Comparison of ENCODE assay signal across 3 fruit fly cellular contexts in genomic region chrX:15746682-15747196, dm6.
TF ChIP-seq lines count a peak whose summit lies in the region.

No protein-coding gene starts in this region.

- TF ChIP-seq CTCF in whole organism, embryonic (GFP tag; optimal IDR thresholded peaks at IDR 0.05; lab: Kevin White, UChicago): no peak

TF ChIP-seq in whole organism, adult, 20 proteins besides CTCF, POLR2A, EP300 and RAD21:
- TF ChIP-seq Clk (GFP tag; optimal IDR thresholded peaks at IDR 0.05; lab: Kevin White, UChicago) (no peak), bab1 (GFP tag; optimal IDR thresholded peaks at IDR 0.05; lab: Kevin White, UChicago) (no peak), pad (GFP tag; optimal IDR thresholded peaks at IDR 0.05; lab: Kevin White, UChicago) (no peak), Mnt (GFP tag; optimal IDR thresholded peaks at IDR 0.05; lab: Kevin White, UChicago) (peak; percentile 4), Crg-1 (GFP tag; optimal IDR thresholded peaks at IDR 0.05; lab: Kevin White, UChicago) (no peak), kay (GFP tag; lab: Kevin White, UChicago; ENCODE audit: borderline replicate concordance) (peak; percentile 88), tj (GFP tag; optimal IDR thresholded peaks at IDR 0.05; lab: Kevin White, UChicago) (no peak), cnc (optimal IDR thresholded peaks at IDR 0.05; lab: Kevin White, UChicago) (no peak)

TF ChIP-seq in whole organism, embryonic, 481 proteins besides CTCF, POLR2A, EP300 and RAD21:
- no peak for TF ChIP-seq en (GFP tag; optimal IDR thresholded peaks at IDR 0.05; lab: Kevin White, UChicago)
- no peak for TF ChIP-seq phol (tag; optimal IDR thresholded peaks at IDR 0.05; lab: Kevin White, UChicago)
- TF ChIP-seq ranshi (GFP tag; IDR thresholded peaks at IDR 0.05; lab: Robert Waterston, UW): no peak
- TF ChIP-seq gcm (GFP tag; optimal IDR thresholded peaks at IDR 0.05; lab: Kevin White, UChicago): no peak
- TF ChIP-seq tx (GFP tag; optimal IDR thresholded peaks at IDR 0.05; lab: Kevin White, UChicago): no peak
- TF ChIP-seq CG15514 (GFP tag; optimal IDR thresholded peaks at IDR 0.05; lab: Kevin White, UChicago): no peak
- TF ChIP-seq MESR4 (GFP tag; optimal IDR thresholded peaks at IDR 0.05; lab: Kevin White, UChicago): peak; percentile 80
- TF ChIP-seq Fer1 (GFP tag; optimal IDR thresholded peaks at IDR 0.05; lab: Kevin White, UChicago): no peak
- TF ChIP-seq dm (GFP tag; optimal IDR thresholded peaks at IDR 0.05; lab: Kevin White, UChicago): peak; percentile 42
- TF ChIP-seq CG4617 (GFP tag; optimal IDR thresholded peaks at IDR 0.05; lab: Kevin White, UChicago; ENCODE audit: borderline replicate concordance): peak; percentile 55
- TF ChIP-seq salm (tag; optimal IDR thresholded peaks at IDR 0.05; lab: Kevin White, UChicago): no peak
- peak; percentile 8 for TF ChIP-seq CG9797 (GFP tag; optimal IDR thresholded peaks at IDR 0.05; lab: Kevin White, UChicago)
- TF ChIP-seq CG34422 (GFP tag; IDR thresholded peaks at IDR 0.05; lab: Robert Waterston, UW): peak; percentile 50; the same call in 1 of the 3 replicates
- no peak for TF ChIP-seq CG12155 (GFP tag; optimal IDR thresholded peaks at IDR 0.05; lab: Kevin White, UChicago)
- TF ChIP-seq Opbp (GFP tag; IDR thresholded peaks at IDR 0.05; lab: Robert Waterston, UW; ENCODE audit: partially characterized antibody): peak; percentile 19; the same call in 1 of the 3 replicates
- no peak for TF ChIP-seq CG1832 (GFP tag; optimal IDR thresholded peaks at IDR 0.05; lab: Kevin White, UChicago)
- no peak for TF ChIP-seq TFAM (GFP tag; optimal IDR thresholded peaks at IDR 0.05; lab: Kevin White, UChicago)
- TF ChIP-seq CG13775 (GFP tag; optimal IDR thresholded peaks at IDR 0.05; lab: Kevin White, UChicago): no peak
- no peak for TF ChIP-seq oc (tag; optimal IDR thresholded peaks at IDR 0.05; lab: Kevin White, UChicago)
- peak; percentile 69 for TF ChIP-seq Elba2 (GFP tag; optimal IDR thresholded peaks at IDR 0.05; lab: Kevin White, UChicago)
- no peak for TF ChIP-seq crp (GFP tag; optimal IDR thresholded peaks at IDR 0.05; lab: Kevin White, UChicago)
- TF ChIP-seq kay (GFP tag; optimal IDR thresholded peaks at IDR 0.05; lab: Kevin White, UChicago): peak; percentile 76
- TF ChIP-seq Sin3A (optimal IDR thresholded peaks at IDR 0.05; lab: Kevin White, UChicago): peak; percentile 66
- no peak for TF ChIP-seq CG15073 (GFP tag; optimal IDR thresholded peaks at IDR 0.05; lab: Kevin White, UChicago)
- TF ChIP-seq Med (GFP tag; lab: Kevin White, UChicago): no peak
- TF ChIP-seq unc-4 (GFP tag; IDR thresholded peaks at IDR 0.05; lab: Robert Waterston, UW; ENCODE audit: partially characterized antibody): 0 out of 2 replicates have a peak, but pooled peaks have one; percentile 9
- peak; percentile 49 for TF ChIP-seq YL-1 (GFP tag; optimal IDR thresholded peaks at IDR 0.05; lab: Kevin White, UChicago)
- TF ChIP-seq CG13624 (GFP tag; optimal IDR thresholded peaks at IDR 0.05; lab: Kevin White, UChicago): peak; percentile 0
- no peak for TF ChIP-seq CG11560 (tag; IDR thresholded peaks at IDR 0.05; lab: Robert Waterston, UW)
- TF ChIP-seq bigmax (GFP tag; optimal IDR thresholded peaks at IDR 0.05; lab: Kevin White, UChicago): peak; percentile 96
- no peak for TF ChIP-seq Pdp1 (GFP tag; optimal IDR thresholded peaks at IDR 0.05; lab: Kevin White, UChicago)
- TF ChIP-seq al (GFP tag; IDR thresholded peaks at IDR 0.05; lab: Robert Waterston, UW): no peak
- 0 out of 3 replicates have a peak, but pooled peaks have one; percentile 23 for TF ChIP-seq mld (GFP tag; IDR thresholded peaks at IDR 0.05; lab: Robert Waterston, UW; ENCODE audit: partially characterized antibody)
- no peak for TF ChIP-seq CG42726 (GFP tag; IDR thresholded peaks at IDR 0.05; lab: Robert Waterston, UW; ENCODE audit: partially characterized antibody)

TF ChIP-seq in whole organism, wandering third instar larva, 38 proteins besides CTCF, POLR2A, EP300 and RAD21:
- TF ChIP-seq ey (GFP tag; optimal IDR thresholded peaks at IDR 0.05; lab: Kevin White, UChicago) (no peak), brk (GFP tag; optimal IDR thresholded peaks at IDR 0.05; lab: Kevin White, UChicago) (no peak), Jra (GFP tag; optimal IDR thresholded peaks at IDR 0.05; lab: Kevin White, UChicago) (peak; percentile 68)
TF ChIP-seq in whole organism, wandering third instar larva: peak in this region for 1.
